Worm (Caenorhabditis elegans) whole organism, L4 larva: Measurements from ENCODE around the gene W04E12.2.
"Not testable (repeated sequence)": the region's sequence is repeated elsewhere in the genome, so short reads cannot be mapped to it uniquely, and the experiment has no call there.

ENCODE experiments used
- D1046.2 ChIP-seq: fragments of 200-800 bp; sonication (Bioruptor generic); IDR thresholded peaks from 2 replicates; pipeline ENCODE4 v1.3.6; 2022; ENCODE audit warnings: missing genetic modification characterization, missing compliant biosample characterization
- F26F4.8 ChIP-seq: fragments of 200-800 bp; sonication (Bioruptor generic); conservative IDR thresholded peaks from 2 replicates; pipeline ENCODE4 v1.3.6; 2022; ENCODE audit warnings: missing genetic modification characterization, missing compliant biosample characterization
- F49E8.2 ChIP-seq: sonication (generic microtip); optimal IDR thresholded peaks from 2 replicates; lab custom pipeline; 2016; ENCODE audit warnings: missing compliant biosample characterization, mild to moderate bottlenecking, missing genetic modification characterization, borderline replicate concordance
- T26A8.4 ChIP-seq: fragments of 200-800 bp; sonication (Bioruptor generic); IDR thresholded peaks from 2 replicates; pipeline ENCODE4 v1.3.6; 2022; ENCODE audit warnings: missing genetic modification characterization, missing compliant biosample characterization
- ZK546.5 ChIP-seq, 2 experiments: sonication (generic microtip); optimal IDR thresholded peaks; 2 replicates each; lab custom pipeline; 2017; ENCODE audit warnings: missing biosample characterization in 2 of 2, missing genetic modification characterization in 2 of 2
- ama-1 ChIP-seq: fragments of 150-350 bp; optimal IDR thresholded peaks from 2 replicates; lab custom pipeline; 2014; ENCODE audit warnings: inconsistent platforms, mixed read lengths
- arid-1 ChIP-seq: fragments of 200-800 bp; sonication (Bioruptor generic); conservative IDR thresholded peaks from 2 replicates; pipeline ENCODE4 v1.3.6; 2022; ENCODE audit warnings: missing genetic modification reagents, missing genetic modification characterization, missing compliant biosample characterization
- ceh-82 ChIP-seq: sonication (generic microtip); optimal IDR thresholded peaks from 2 replicates; lab custom pipeline; 2017; ENCODE audit warnings: missing biosample characterization, missing genetic modification characterization
- daf-16 ChIP-seq, 3 experiments: sonication (generic microtip); optimal IDR thresholded peaks; 2 replicates each; lab custom pipeline; 2016 to 2017; ENCODE audit warnings: missing genetic modification characterization in 3 of 3, missing genetic modification reagents in 3 of 3, mild to moderate bottlenecking in 2 of 3, missing compliant biosample characterization in 2 of 3, missing biosample characterization in 1 of 3, moderate library complexity in 1 of 3
- dmd-9 ChIP-seq: fragments of 200-800 bp; sonication (Bioruptor generic); IDR thresholded peaks from 2 replicates; pipeline ENCODE4 v1.3.6; 2022; ENCODE audit warnings: missing genetic modification reagents, missing genetic modification characterization, missing compliant biosample characterization
- hlh-30 ChIP-seq: sonication (generic microtip); optimal IDR thresholded peaks from 2 replicates; lab custom pipeline; 2017; ENCODE audit warnings: antibody characterized with exemption, mild to moderate bottlenecking, missing genetic modification characterization, missing compliant biosample characterization; ENCODE audit not compliant: insufficient read depth
- nhr-10 ChIP-seq: fragments of 150-350 bp; optimal IDR thresholded peaks from 2 replicates; lab custom pipeline; 2014; ENCODE audit warnings: missing biosample characterization, missing genetic modification characterization
- pqm-1 ChIP-seq: sonication (generic microtip); optimal IDR thresholded peaks from 2 replicates; lab custom pipeline; 2017; ENCODE audit warnings: missing biosample characterization, missing genetic modification characterization
- sdz-12 ChIP-seq: fragments of 200-800 bp; sonication (Bioruptor generic); optimal IDR thresholded peaks from 2 replicates; lab custom pipeline; 2018; ENCODE audit warnings: mild to moderate bottlenecking, missing genetic modification characterization, missing compliant biosample characterization

DNA sequence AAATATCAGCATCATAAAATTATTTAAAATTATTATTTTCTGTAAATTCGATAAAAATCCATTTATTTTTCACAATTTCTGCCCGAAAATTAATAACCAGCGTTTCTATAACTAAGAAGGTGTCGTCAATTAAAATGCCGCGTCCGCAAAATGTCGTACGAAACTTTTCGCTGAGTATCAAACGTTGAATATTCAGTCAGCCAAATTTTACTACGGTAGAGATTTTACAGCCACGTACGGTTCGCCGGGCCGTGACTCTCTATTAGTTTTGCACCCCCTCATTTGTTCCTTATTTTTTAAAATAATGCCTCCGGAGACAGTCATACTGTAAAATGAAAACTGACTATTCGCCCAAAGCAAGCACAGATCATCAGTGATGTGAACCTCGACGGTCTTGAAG, 29.9 kb upstream of the W04E12.2 start:
- not testable (repeated sequence) for TF ChIP-seq D1046.2 (GFP tag; lab: Robert Waterston, UW); nhr-10 (tag; lab: Kevin White, UChicago); hlh-30 (tag; lab: Kevin White, UChicago); F26F4.8 (GFP tag; lab: Robert Waterston, UW); pqm-1 (tag; lab: Kevin White, UChicago); arid-1; ceh-82 (tag; lab: Kevin White, UChicago); daf-16 (GFP tag; optimal IDR thresholded peaks at IDR 0.05; lab: Kevin White, UChicago); daf-16 (tag; optimal IDR thresholded peaks at IDR 0.05; lab: Kevin White, UChicago); sdz-12 (GFP tag; lab: Kevin White, UChicago); T26A8.4 (GFP tag; lab: Robert Waterston, UW); F49E8.2; ama-1; ZK546.5 (tag; optimal IDR thresholded peaks at IDR 0.05; lab: Kevin White, UChicago); dmd-9 (GFP tag; lab: Robert Waterston, UW)
